Fruit fly (Drosophila melanogaster): ENCODE results near the gene Pbp95.
"Not testable (repeated sequence)": the region's sequence is repeated elsewhere in the genome, so short reads cannot be mapped to it uniquely, and the experiment has no call there.

dm6 chr3R:8049373-8049772, 35.8 kb downstream of the Pbp95 start, which contains the start of gene CG43061:
- TF ChIP-seq CG1647 (GFP tag; optimal IDR thresholded peaks at IDR 0.05); ranshi (GFP tag; IDR thresholded peaks at IDR 0.05); CG9215 (GFP tag; IDR thresholded peaks at IDR 0.05); fd102C (GFP tag; optimal IDR thresholded peaks at IDR 0.05); Xrp1 (GFP tag; IDR thresholded peaks at IDR 0.05); CG17568 (GFP tag; optimal IDR thresholded peaks at IDR 0.05); CG10565 (GFP tag; optimal IDR thresholded peaks at IDR 0.05); CG32767 (GFP tag; IDR thresholded peaks at IDR 0.05): not testable (repeated sequence)

Data from whole organism, embryonic.